Fruit fly (Drosophila melanogaster): Measurements from ENCODE around the gene CG7341.

CG7341 gene

dm6 chr3L:18088027-18088426 is 24.7 kb upstream of the CG7341 start (continued):
- peak; percentile 63 for TF ChIP-seq amos (GFP tag; IDR thresholded peaks at IDR 0.05; ENCODE audit: partially characterized antibody)
- TF ChIP-seq danr (GFP tag; IDR thresholded peaks at IDR 0.05): no peak
- TF ChIP-seq kay (GFP tag; optimal IDR thresholded peaks at IDR 0.05): no peak
- TF ChIP-seq yki (optimal IDR thresholded peaks at IDR 0.05): peak; percentile 20
- TF ChIP-seq CG1529 (GFP tag; optimal IDR thresholded peaks at IDR 0.05): no peak
- TF ChIP-seq MBD-R2 (GFP tag; IDR thresholded peaks at IDR 0.05): 0 out of 2 replicates have a peak, but pooled peaks have one; percentile 25
- TF ChIP-seq CG18262 (tag; optimal IDR thresholded peaks at IDR 0.05): no peak
- TF ChIP-seq CG8924 (tag; optimal IDR thresholded peaks at IDR 0.05): no peak
- no peak for TF ChIP-seq dimm (GFP tag; IDR thresholded peaks at IDR 0.05)
- TF ChIP-seq chif (GFP tag; optimal IDR thresholded peaks at IDR 0.05): peak in 1 of 2 experiments; percentile 27
- TF ChIP-seq CG7963 (GFP tag; IDR thresholded peaks at IDR 0.05; ENCODE audit: partially characterized antibody): no peak
- no peak for TF ChIP-seq CG11456 (GFP tag; IDR thresholded peaks at IDR 0.05)
- peak; percentile 29 for TF ChIP-seq trem (tag; optimal IDR thresholded peaks at IDR 0.05)
- no peak for TF ChIP-seq pum (GFP tag; optimal IDR thresholded peaks at IDR 0.05)
- no peak for TF ChIP-seq CG14860 (GFP tag; IDR thresholded peaks at IDR 0.05; ENCODE audit: partially characterized antibody)
- TF ChIP-seq CG11504 (tag; optimal IDR thresholded peaks at IDR 0.05): peak; percentile 46
- TF ChIP-seq CG17328 (GFP tag; IDR thresholded peaks at IDR 0.05): no peak
- no peak for TF ChIP-seq Poxn (GFP tag; IDR thresholded peaks at IDR 0.05)
- no peak for TF ChIP-seq CG10431 (GFP tag; optimal IDR thresholded peaks at IDR 0.05)
- no peak for TF ChIP-seq CG8944 (GFP tag; optimal IDR thresholded peaks at IDR 0.05)
- TF ChIP-seq sob (GFP tag; IDR thresholded peaks at IDR 0.05): peak; percentile 56
- TF ChIP-seq Vsx1 (GFP tag; optimal IDR thresholded peaks at IDR 0.05): no peak
- peak; percentile 84 for TF ChIP-seq Med (GFP tag)
- peak; percentile 87 for TF ChIP-seq sd (tag; optimal IDR thresholded peaks at IDR 0.05)
- TF ChIP-seq HLHmδ (GFP tag; optimal IDR thresholded peaks at IDR 0.05): no peak
- TF ChIP-seq HHEX (GFP tag; optimal IDR thresholded peaks at IDR 0.05): no peak
- TF ChIP-seq CG9932 (GFP tag; IDR thresholded peaks at IDR 0.05): no peak
- no peak for TF ChIP-seq her (GFP tag; optimal IDR thresholded peaks at IDR 0.05)
- TF ChIP-seq klu (GFP tag; IDR thresholded peaks at IDR 0.05): no peak
- peak; percentile 73 for TF ChIP-seq knrl (GFP tag; IDR thresholded peaks at IDR 0.05; ENCODE audit: partially characterized antibody)
- no peak for TF ChIP-seq ap (GFP tag; IDR thresholded peaks at IDR 0.05)
- no peak for TF ChIP-seq repo (GFP tag; optimal IDR thresholded peaks at IDR 0.05)
- TF ChIP-seq CG3847 (GFP tag; IDR thresholded peaks at IDR 0.05): no peak
- no peak for TF ChIP-seq crol (GFP tag; IDR thresholded peaks at IDR 0.05)
- TF ChIP-seq h (optimal IDR thresholded peaks at IDR 0.05): no peak
- no peak for TF ChIP-seq Spps (tag; optimal IDR thresholded peaks at IDR 0.05)
- peak; percentile 12 to 52 for TF ChIP-seq Hr78 (GFP tag; optimal IDR thresholded peaks at IDR 0.05)
- TF ChIP-seq maf-S (GFP tag; optimal IDR thresholded peaks at IDR 0.05): no peak
- TF ChIP-seq prd (optimal IDR thresholded peaks at IDR 0.05): no peak
- no peak for TF ChIP-seq prd (GFP tag; IDR thresholded peaks at IDR 0.05)
- no peak for TF ChIP-seq CG30020 (tag; optimal IDR thresholded peaks at IDR 0.05)
- no peak for TF ChIP-seq ase (GFP tag; IDR thresholded peaks at IDR 0.05)
- TF ChIP-seq CG31224 (GFP tag; IDR thresholded peaks at IDR 0.05): no peak
- TF ChIP-seq stwl (tag; optimal IDR thresholded peaks at IDR 0.05): peak; percentile 100
- no peak for TF ChIP-seq CG8281 (tag; optimal IDR thresholded peaks at IDR 0.05)
- TF ChIP-seq cas (GFP tag; IDR thresholded peaks at IDR 0.05): no peak
- peak; percentile 19 for TF ChIP-seq CG12744 (GFP tag; optimal IDR thresholded peaks at IDR 0.05)
- TF ChIP-seq CG15514 (GFP tag; optimal IDR thresholded peaks at IDR 0.05): peak; percentile 2
- peak; percentile 86 for TF ChIP-seq Myb (GFP tag; optimal IDR thresholded peaks at IDR 0.05)
- TF ChIP-seq CG13624 (GFP tag; optimal IDR thresholded peaks at IDR 0.05): peak; percentile 22
- TF ChIP-seq Atf3 (GFP tag; optimal IDR thresholded peaks at IDR 0.05): no peak
- TF ChIP-seq CG10209 (GFP tag; optimal IDR thresholded peaks at IDR 0.05): no peak
- TF ChIP-seq fd3F (GFP tag; optimal IDR thresholded peaks at IDR 0.05): no peak

All from whole organism, embryonic.